Fruit fly (Drosophila melanogaster): ENCODE data around the gene CG32856.

CG32856 gene

DNA sequence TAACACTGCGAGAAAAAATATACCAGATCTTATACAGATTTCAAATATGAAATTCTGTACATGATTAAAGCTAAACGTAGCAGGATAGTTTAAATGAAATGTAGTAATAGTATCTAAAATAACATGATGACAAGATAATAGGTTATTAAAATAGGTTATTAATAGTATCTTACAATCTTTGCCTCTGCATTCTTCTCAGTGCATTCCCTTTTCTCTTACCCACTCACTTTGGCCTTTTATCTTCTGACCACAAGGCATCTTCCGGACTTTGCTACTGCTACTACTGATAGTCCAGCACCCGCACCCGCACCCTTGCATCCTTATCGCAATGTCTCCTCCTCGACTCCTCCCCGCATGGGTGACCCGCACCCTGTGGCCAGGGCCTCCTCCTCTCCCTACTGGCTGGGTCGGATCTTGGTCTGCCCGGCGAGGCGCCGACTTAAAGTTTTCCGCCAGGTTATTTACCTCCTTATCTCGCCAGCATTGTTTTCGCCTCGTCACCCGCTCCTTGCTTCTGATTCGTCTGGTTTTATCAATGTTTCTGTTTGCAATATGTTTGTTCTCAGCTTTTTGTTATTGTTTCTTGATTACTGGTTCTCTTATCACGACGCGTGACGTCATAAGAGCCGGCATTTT is 19.4 kb upstream of the CG32856 start (continued):
- TF ChIP-seq CG2202 (tag; optimal IDR thresholded peaks at IDR 0.05) (no peak), row (GFP tag; IDR thresholded peaks at IDR 0.05) (peak; percentile 69; the same call in 2 of the 3 replicates), Hr39 (optimal IDR thresholded peaks at IDR 0.05) (peak; percentile 17), CG31388 (GFP tag; optimal IDR thresholded peaks at IDR 0.05) (no peak), CG7745 (tag; optimal IDR thresholded peaks at IDR 0.05) (no peak), gro (GFP tag; optimal IDR thresholded peaks at IDR 0.05) (no peak), CG4820 (GFP tag; optimal IDR thresholded peaks at IDR 0.05) (peak; percentile 66), h (optimal IDR thresholded peaks at IDR 0.05) (no peak), CG2129 (GFP tag; IDR thresholded peaks at IDR 0.05; ENCODE audit: partially characterized antibody) (no peak), CG13287 (GFP tag; IDR thresholded peaks at IDR 0.05; ENCODE audit: partially characterized antibody) (no peak), dmrt99B (tag; optimal IDR thresholded peaks at IDR 0.05) (peak; percentile 65), disco-r (GFP tag; optimal IDR thresholded peaks at IDR 0.05) (no peak), CG2875 (GFP tag; optimal IDR thresholded peaks at IDR 0.05) (no peak), CG10366 (GFP tag; IDR thresholded peaks at IDR 0.05) (peak; percentile 22; the same call in 1 of the 2 replicates), ase (GFP tag; IDR thresholded peaks at IDR 0.05) (no peak), CG10979 (tag; optimal IDR thresholded peaks at IDR 0.05) (peak; percentile 76), CG8944 (GFP tag; optimal IDR thresholded peaks at IDR 0.05) (no peak), bcd (GFP tag; optimal IDR thresholded peaks at IDR 0.05) (peak; percentile 23), CG14014 (GFP tag; IDR thresholded peaks at IDR 0.05) (no peak), CG34224 (GFP tag; IDR thresholded peaks at IDR 0.05; ENCODE audit: partially characterized antibody) (no peak), CG12391 (tag; optimal IDR thresholded peaks at IDR 0.05) (peak; percentile 69), Hsf (GFP tag; optimal IDR thresholded peaks at IDR 0.05) (peak; percentile 43), CG32767 (GFP tag; IDR thresholded peaks at IDR 0.05) (no peak), CG17612 (GFP tag; IDR thresholded peaks at IDR 0.05) (no peak), CG10959 (GFP tag; IDR thresholded peaks at IDR 0.05) (0 out of 2 replicates have a peak, but pooled peaks have one; percentile 31), CG15269 (tag; optimal IDR thresholded peaks at IDR 0.05) (peak; percentile 47), CTCF (GFP tag; optimal IDR thresholded peaks at IDR 0.05) (no peak), CG10267 (tag; optimal IDR thresholded peaks at IDR 0.05) (peak; percentile 56), bowl (GFP tag; IDR thresholded peaks at IDR 0.05) (0 out of 2 replicates have a peak, but pooled peaks have one; percentile 21), sc (optimal IDR thresholded peaks at IDR 0.05) (no peak), sc (GFP tag; optimal IDR thresholded peaks at IDR 0.05) (no peak), lov (optimal IDR thresholded peaks at IDR 0.05) (no peak), lov (GFP tag; IDR thresholded peaks at IDR 0.05) (no peak), Poxn (GFP tag; IDR thresholded peaks at IDR 0.05) (no peak), CG3726 (GFP tag; IDR thresholded peaks at IDR 0.05) (0 out of 3 replicates have a peak, but pooled peaks have one; percentile 18), Rx (GFP tag; IDR thresholded peaks at IDR 0.05) (no peak), Fer1 (GFP tag; optimal IDR thresholded peaks at IDR 0.05) (no peak), E2f1 (GFP tag; IDR thresholded peaks at IDR 0.05) (peak; percentile 43; the same call in 1 of the 2 replicates)

DNA sequence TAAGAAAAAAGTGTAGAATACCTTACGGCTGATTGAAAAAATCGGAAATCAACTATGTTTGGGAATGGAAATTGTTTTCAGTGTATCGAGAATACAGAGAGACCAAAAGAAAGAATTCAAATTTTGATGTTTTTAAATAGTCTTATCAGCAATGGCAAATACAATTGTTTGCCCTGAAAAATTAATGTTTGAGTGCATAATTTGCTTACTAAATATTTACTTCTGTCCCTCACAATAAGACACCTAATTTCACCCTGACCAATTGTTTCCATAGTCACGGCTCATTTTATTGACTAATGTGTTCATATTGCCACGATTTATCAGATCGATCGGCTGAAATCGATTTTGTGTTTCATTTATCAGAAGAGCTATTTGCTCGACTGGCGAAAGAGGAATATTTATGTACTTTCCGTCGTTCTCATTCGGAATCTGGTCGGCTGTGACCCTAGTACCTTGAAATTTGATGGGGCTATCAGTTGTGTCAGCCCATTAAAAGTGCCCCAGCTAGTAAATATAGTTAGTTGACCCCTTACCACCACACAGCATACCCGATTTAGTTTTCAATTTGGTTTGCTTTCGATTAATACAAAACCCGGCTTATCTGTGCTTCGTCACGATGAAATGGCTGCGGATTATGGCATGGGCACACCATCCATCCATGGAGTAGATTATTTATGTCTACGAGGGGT is 18.5 kb upstream of the CG32856 start:
- TF ChIP-seq bowl (GFP tag; IDR thresholded peaks at IDR 0.05) (no peak), CG17359 (tag; optimal IDR thresholded peaks at IDR 0.05) (peak; percentile 67), vvl (GFP tag; IDR thresholded peaks at IDR 0.05) (peak; percentile 26; the same call in 1 of the 2 replicates), Nf-YA (GFP tag; IDR thresholded peaks at IDR 0.05) (no peak), yki (optimal IDR thresholded peaks at IDR 0.05) (no peak), H2.0 (GFP tag; IDR thresholded peaks at IDR 0.05) (no peak), onecut (GFP tag; IDR thresholded peaks at IDR 0.05) (no peak; the same call in 1 of the 2 replicates), luna (GFP tag; optimal IDR thresholded peaks at IDR 0.05) (no peak), az2 (GFP tag; optimal IDR thresholded peaks at IDR 0.05) (no peak), CG11456 (GFP tag; IDR thresholded peaks at IDR 0.05) (no peak), dmrt99B (tag; optimal IDR thresholded peaks at IDR 0.05) (peak; percentile 47), Bteb2 (GFP tag; optimal IDR thresholded peaks at IDR 0.05) (no peak), p53 (GFP tag; optimal IDR thresholded peaks at IDR 0.05) (no peak), row (GFP tag; IDR thresholded peaks at IDR 0.05) (no peak), Ets65A (GFP tag) (no peak), CG8944 (GFP tag; optimal IDR thresholded peaks at IDR 0.05) (no peak), ap (GFP tag; IDR thresholded peaks at IDR 0.05) (no peak), CG18764 (GFP tag; optimal IDR thresholded peaks at IDR 0.05) (no peak), Fer1 (GFP tag; optimal IDR thresholded peaks at IDR 0.05) (peak; percentile 10), Dbx (GFP tag; IDR thresholded peaks at IDR 0.05) (no peak)

Data from whole organism, embryonic.